Worm (Caenorhabditis elegans): ENCODE measurements around the gene R08C7.8.

ce11 chrIV:4395555-4395954 is 38.8 kb downstream of the R08C7.8 start:
- TF ChIP-seq ceh-45 (GFP tag; IDR thresholded peaks at IDR 0.05) (no peak), unc-42 (tag; optimal IDR thresholded peaks at IDR 0.05) (no peak), lin-11 (tag; optimal IDR thresholded peaks at IDR 0.05) (no peak), nfya-1 (tag; optimal IDR thresholded peaks at IDR 0.05) (no peak), unc-3 (GFP tag; conservative IDR thresholded peaks at IDR 0.05) (no peak), unc-3 (tag; optimal IDR thresholded peaks at IDR 0.05) (no peak), madf-2 (tag; optimal IDR thresholded peaks at IDR 0.05) (no peak), F13H6.1 (tag; optimal IDR thresholded peaks at IDR 0.05) (no peak), pha-4 (tag; optimal IDR thresholded peaks at IDR 0.05) (no peak), sox-4 (tag; optimal IDR thresholded peaks at IDR 0.05) (no peak), ceh-22 (tag; optimal IDR thresholded peaks at IDR 0.05) (no peak), pag-3 (tag; optimal IDR thresholded peaks at IDR 0.05; ENCODE audit: borderline replicate concordance) (no peak), ceh-24 (tag; optimal IDR thresholded peaks at IDR 0.05) (no peak), unc-55 (GFP tag; optimal IDR thresholded peaks at IDR 0.05) (no peak)

Measured in whole organism, late embryonic.